Fruit fly (Drosophila melanogaster): Measurements from ENCODE around the gene CG42811.

The CG42811 gene

dm6 chr3R:24348420-24349190 is 18.4 kb downstream of the CG42811 start, which contains the start of the genes CG5746 and CG6454:
Gene CG5746, minus strand, starts transcription at chr3R:24348791.
Gene CG6454, plus strand, starts transcription at chr3R:24349182.
- TF ChIP-seq noc (tag; optimal IDR thresholded peaks at IDR 0.05): no peak

- no peak for TF ChIP-seq noc (tag; optimal IDR thresholded peaks at IDR 0.05)
Observed at dm6 chr3R:24341251-24341650, 25.8 kb downstream of the CG42811 start, which contains the start of gene Ms. Gene Ms, plus strand, starts transcription at chr3R:24341551.

dm6 chr3R:24336622-24337021 is 30.4 kb downstream of the CG42811 start, which contains the start of gene CG6432:
Gene CG6432, plus strand, starts transcription at chr3R:24336922.
- TF ChIP-seq noc (tag; optimal IDR thresholded peaks at IDR 0.05): no peak

- TF ChIP-seq noc (tag; optimal IDR thresholded peaks at IDR 0.05): no peak
Observed at dm6 chr3R:24333182-24333808, 33.7 kb downstream of the CG42811 start, which contains the start of the genes Rrp5 and Dis3. Gene Rrp5, minus strand, starts transcription at chr3R:24333316. Gene Dis3, plus strand, starts transcription at chr3R:24333433.

dm6 chr3R:24320342-24320711 is 46.7 kb downstream of the CG42811 start:
- TF ChIP-seq noc (tag; optimal IDR thresholded peaks at IDR 0.05): no peak

dm6 chr3R:24319632-24320341 is 47.2 kb downstream of the CG42811 start:
- no peak for TF ChIP-seq noc (tag; optimal IDR thresholded peaks at IDR 0.05)

dm6 chr3R:24319083-24319381 is 48.0 kb downstream of the CG42811 start:
- TF ChIP-seq noc (tag; optimal IDR thresholded peaks at IDR 0.05): no peak

- no peak for TF ChIP-seq noc (tag; optimal IDR thresholded peaks at IDR 0.05)
Observed at dm6 chr3R:24318217-24319082, 48.6 kb downstream of the CG42811 start, which contains the start of the genes Nab2 and BRWD3. Gene Nab2, minus strand, starts transcription at chr3R:24318419. Gene BRWD3, plus strand, starts transcription at chr3R:24319000.
